Worm (Caenorhabditis elegans) whole organism, young adult: ENCODE results near the gene sra-30.

Experiments
- F52B5.7 ChIP-seq: sonication (generic microtip); optimal IDR thresholded peaks from 2 replicates; lab custom pipeline; 2016; ENCODE audit warnings: mild to moderate bottlenecking, missing genetic modification characterization, missing compliant biosample characterization
- F57C9.4 ChIP-seq: sonication (generic microtip); optimal IDR thresholded peaks from 2 replicates; lab custom pipeline; 2017; ENCODE audit warnings: mild to moderate bottlenecking, missing genetic modification characterization, missing compliant biosample characterization
- K11D2.4 ChIP-seq: fragments of 200-800 bp; sonication (Bioruptor generic); IDR thresholded peaks from 2 replicates; pipeline ENCODE4 v1.3.6; 2022; ENCODE audit warnings: missing genetic modification reagents, missing genetic modification characterization, missing compliant biosample characterization
- ZK185.1 ChIP-seq: sonication (generic microtip); optimal IDR thresholded peaks from 2 replicates; lab custom pipeline; 2016; ENCODE audit warnings: mild to moderate bottlenecking, missing genetic modification characterization, missing compliant biosample characterization; ENCODE audit not compliant: poor library complexity, severe bottlenecking
- dox-1 ChIP-seq: fragments of 200-800 bp; sonication (Bioruptor generic); IDR thresholded peaks from 2 replicates; pipeline ENCODE4 v1.3.6; 2022; ENCODE audit warnings: missing genetic modification reagents, missing genetic modification characterization, missing compliant biosample characterization
- madf-6 ChIP-seq: fragments of 200-800 bp; sonication (Bioruptor generic); IDR thresholded peaks from 2 replicates; pipeline ENCODE4 v1.3.6; 2022; ENCODE audit warnings: missing genetic modification reagents, missing genetic modification characterization, missing compliant biosample characterization
- mcd-1 ChIP-seq: fragments of 200-800 bp; sonication (Bioruptor generic); IDR thresholded peaks from 2 replicates; pipeline ENCODE4 v1.3.6; 2022; ENCODE audit warnings: missing genetic modification reagents, missing genetic modification characterization, missing compliant biosample characterization
- pha-4 ChIP-seq: fragments of 150-350 bp; sonication (generic microtip); optimal IDR thresholded peaks from 2 replicates; lab custom pipeline; 2014; ENCODE audit warnings: missing biosample characterization, missing genetic modification reagents, missing genetic modification characterization
- snpc-4 ChIP-seq, 5 experiments: fragments of 150-350 bp in 1 of 5; sonication (generic microtip) in 4 of 5; optimal IDR thresholded peaks; 2 replicates each; lab custom pipeline; 2014 to 2018; ENCODE audit warnings: missing genetic modification characterization in 5 of 5, missing biosample characterization in 3 of 5, antibody characterized with exemption in 2 of 5, mild to moderate bottlenecking in 2 of 5, missing compliant biosample characterization in 2 of 5, missing genotype in 2 of 5, moderate library complexity in 2 of 5, missing genetic modification reagents in 1 of 5
- unc-62 ChIP-seq: fragments of 150-350 bp; optimal IDR thresholded peaks from 2 replicates; lab custom pipeline; 2014; ENCODE audit warnings: missing biosample characterization, missing genetic modification reagents, missing genetic modification characterization
- ztf-3 ChIP-seq: fragments of 200-800 bp; sonication (Bioruptor generic); optimal IDR thresholded peaks from 2 replicates; lab custom pipeline; 2018; ENCODE audit warnings: mild to moderate bottlenecking, missing genetic modification characterization, missing compliant biosample characterization
- ztf-6 ChIP-seq: fragments of 200-800 bp; sonication (Bioruptor generic); IDR thresholded peaks from 2 replicates; pipeline ENCODE4 v1.3.6; 2022; ENCODE audit warnings: missing genetic modification reagents, missing genetic modification characterization, missing compliant biosample characterization

ce11 chrIV:15245655-15246054, 42.8 kb upstream of the sra-30 start, which contains the start of gene Y73F8A.36:
- no peak for TF ChIP-seq mcd-1 (GFP tag; lab: Robert Waterston, UW)
- TF ChIP-seq pha-4 = no peak
- no peak for TF ChIP-seq unc-62 (GFP tag; lab: Kevin White, UChicago)
- TF ChIP-seq snpc-4 (GFP tag; optimal IDR thresholded peaks at IDR 0.05; lab: Kevin White, UChicago) = no peak
- no peak for TF ChIP-seq snpc-4 (tag; optimal IDR thresholded peaks at IDR 0.05; lab: Kevin White, UChicago)
- no peak for TF ChIP-seq ztf-6 (GFP tag; lab: Robert Waterston, UW)
- TF ChIP-seq F52B5.7 = no peak
- TF ChIP-seq F57C9.4 (tag; lab: Kevin White, UChicago) = no peak
- no peak for TF ChIP-seq ztf-3
- no peak for TF ChIP-seq dox-1
- TF ChIP-seq madf-6 (GFP tag; lab: Robert Waterston, UW) = no peak
- no peak for TF ChIP-seq K11D2.4 (GFP tag; lab: Robert Waterston, UW)
- no peak for TF ChIP-seq ZK185.1 (tag; lab: Kevin White, UChicago)
